Worm (Caenorhabditis elegans): Measurements from ENCODE around the gene ZK328.6.

ZK328.6 gene

ce11 chrIII:6030483-6030882, at the start of gene ZK328.6:
TSS of gene ZK328.6 (minus strand) at chrIII:6030583.
- no peak for TF ChIP-seq ceh-16 (tag; optimal IDR thresholded peaks at IDR 0.05)
- TF ChIP-seq nhr-12 (tag; optimal IDR thresholded peaks at IDR 0.05) = no peak
- no peak for TF ChIP-seq sma-9 (GFP tag; optimal IDR thresholded peaks at IDR 0.05)
- TF ChIP-seq sma-9 (tag; optimal IDR thresholded peaks at IDR 0.05) = no peak
- no peak for TF ChIP-seq unc-39 (tag; optimal IDR thresholded peaks at IDR 0.05)
- TF ChIP-seq peb-1 (tag; optimal IDR thresholded peaks at IDR 0.05) = no peak
- no peak for TF ChIP-seq ZK546.5 (tag; optimal IDR thresholded peaks at IDR 0.05)
- TF ChIP-seq lin-13 (GFP tag; optimal IDR thresholded peaks at IDR 0.05) = no peak
- no peak for TF ChIP-seq mab-5 (tag; optimal IDR thresholded peaks at IDR 0.05)
- no peak for TF ChIP-seq lin-11 (tag; optimal IDR thresholded peaks at IDR 0.05)

ce11 chrIII:6078917-6079316, 48.5 kb upstream of the ZK328.6 start:
- TF ChIP-seq nhr-129 (tag; optimal IDR thresholded peaks at IDR 0.05) (peak; percentile 15), C34F6.9 (tag; optimal IDR thresholded peaks at IDR 0.05) (peak; percentile 30), nhr-6 (tag; optimal IDR thresholded peaks at IDR 0.05) (no peak)

DNA sequence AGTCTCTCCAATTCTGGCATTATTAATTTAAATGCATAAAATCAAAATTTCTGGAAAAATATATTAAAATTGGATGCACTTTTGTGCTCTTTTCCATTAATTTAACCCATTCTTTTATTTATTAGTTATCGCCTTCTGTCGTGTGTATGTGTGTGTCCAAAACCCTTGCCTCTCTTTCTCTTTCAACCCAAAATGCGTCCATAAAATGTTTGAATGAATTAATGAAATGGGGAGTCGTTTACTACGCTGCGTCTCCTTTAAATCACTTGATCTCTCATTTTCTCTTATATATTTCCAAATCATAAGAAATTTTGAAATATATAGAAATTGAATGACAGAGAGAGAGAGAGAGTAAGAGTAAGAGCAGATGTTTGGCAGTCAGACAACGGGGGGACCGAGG, 47.6 kb upstream of the ZK328.6 start:
- TF ChIP-seq ztf-1 (GFP tag; conservative IDR thresholded peaks at IDR 0.05) = no peak
- TF ChIP-seq unc-55 (GFP tag; optimal IDR thresholded peaks at IDR 0.05) = peak; percentile 48
- TF ChIP-seq zag-1 (tag; optimal IDR thresholded peaks at IDR 0.05) = no peak
- peak in 1 of 2 experiments; percentile 7 for TF ChIP-seq lsy-2 (tag; optimal IDR thresholded peaks at IDR 0.05)
- TF ChIP-seq C34F6.9 (tag; optimal IDR thresholded peaks at IDR 0.05) = peak; percentile 33
- no peak for TF ChIP-seq nhr-12 (tag; optimal IDR thresholded peaks at IDR 0.05)

DNA sequence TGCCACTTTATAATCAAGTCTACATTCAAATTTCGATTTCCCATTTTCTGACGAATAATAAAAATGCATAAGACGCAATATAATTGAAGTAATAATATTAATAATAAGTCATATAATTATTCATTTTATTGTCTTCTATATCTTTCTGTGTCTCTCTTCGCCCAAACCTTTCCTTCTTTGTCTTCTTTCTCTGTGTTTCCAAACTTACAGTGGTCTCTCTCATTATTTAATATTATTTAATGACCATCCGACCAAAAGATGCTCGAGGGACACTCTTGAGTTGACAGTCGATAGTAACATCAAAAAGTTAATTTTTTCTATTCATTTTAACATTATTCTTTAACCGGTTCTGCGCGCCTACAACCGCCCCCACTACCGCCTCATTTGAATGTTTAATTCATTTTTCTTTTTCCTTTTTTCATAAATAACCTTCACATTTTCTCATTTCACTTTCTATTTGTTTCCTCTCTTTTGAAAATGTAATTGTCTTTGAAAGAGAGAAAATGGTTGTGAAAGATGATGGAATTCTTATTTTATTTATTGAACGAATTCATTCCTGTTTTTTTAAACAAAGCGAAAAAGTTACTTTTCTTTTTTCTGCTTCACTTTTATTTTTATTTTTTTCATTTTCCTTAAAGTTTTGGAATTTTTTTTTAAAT, 43.4 kb upstream of the ZK328.6 start:
- TF ChIP-seq nhr-237 (tag; optimal IDR thresholded peaks at IDR 0.05) = no peak
- no peak for TF ChIP-seq nhr-6 (tag; optimal IDR thresholded peaks at IDR 0.05)
- no peak for TF ChIP-seq nhr-12 (tag; optimal IDR thresholded peaks at IDR 0.05)
- TF ChIP-seq ztf-1 (GFP tag; conservative IDR thresholded peaks at IDR 0.05) = no peak
- TF ChIP-seq ceh-82 (tag; optimal IDR thresholded peaks at IDR 0.05) = no peak
- no peak for TF ChIP-seq skn-1 (tag; optimal IDR thresholded peaks at IDR 0.05)
- TF ChIP-seq unc-55 (GFP tag; optimal IDR thresholded peaks at IDR 0.05) = no peak
- TF ChIP-seq fos-1 (tag; optimal IDR thresholded peaks at IDR 0.05) = no peak
- TF ChIP-seq F13H6.1 (tag; optimal IDR thresholded peaks at IDR 0.05) = no peak
- peak; percentile 88 for TF ChIP-seq blmp-1 (tag; optimal IDR thresholded peaks at IDR 0.05; ENCODE audit: insufficient read depth)
- TF ChIP-seq lin-39 (tag; optimal IDR thresholded peaks at IDR 0.05) = no peak
- no peak for TF ChIP-seq mbf-1 (tag; optimal IDR thresholded peaks at IDR 0.05)
- TF ChIP-seq lin-13 (GFP tag; optimal IDR thresholded peaks at IDR 0.05) = no peak
- TF ChIP-seq nhr-10 (tag; optimal IDR thresholded peaks at IDR 0.05) = no peak
- peak; percentile 55 for TF ChIP-seq nhr-25 (tag; optimal IDR thresholded peaks at IDR 0.05)
- TF ChIP-seq peb-1 (tag; optimal IDR thresholded peaks at IDR 0.05) = no peak
- no peak for TF ChIP-seq zag-1 (tag; optimal IDR thresholded peaks at IDR 0.05)

- TF ChIP-seq nhr-12 (tag; optimal IDR thresholded peaks at IDR 0.05) (no peak), ztf-11 (tag; optimal IDR thresholded peaks at IDR 0.05) (no peak), dmd-4 (tag; optimal IDR thresholded peaks at IDR 0.05) (no peak), zag-1 (tag; optimal IDR thresholded peaks at IDR 0.05) (no peak), unc-55 (GFP tag; optimal IDR thresholded peaks at IDR 0.05) (no peak)
Measured at ce11 chrIII:6072937-6073336, 42.6 kb upstream of the ZK328.6 start.

DNA sequence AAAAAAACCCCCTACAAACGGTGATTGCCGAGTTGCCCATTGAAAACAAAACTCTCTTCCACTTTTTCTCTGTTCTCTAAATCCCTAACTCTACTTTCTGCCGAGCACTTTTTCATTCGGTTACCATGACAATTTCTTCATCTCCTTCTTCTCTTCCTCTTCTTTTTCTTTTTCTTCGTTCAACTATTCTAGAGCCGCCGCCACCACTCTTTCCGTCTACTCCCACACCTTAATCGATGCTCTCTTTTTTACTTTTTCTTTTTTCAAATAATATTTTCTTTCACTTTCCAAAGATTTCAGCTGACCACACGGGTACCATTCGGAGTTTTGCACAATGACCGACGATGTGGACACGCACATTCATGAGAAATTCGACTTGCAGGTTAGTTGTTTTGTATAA, 37.2 kb upstream of the ZK328.6 start, which contains the start of gene mapk-15:
Gene mapk-15, plus strand, starts transcription at position 301 of the 400 bp plus-strand sequence.
- TF ChIP-seq lin-39 (tag; optimal IDR thresholded peaks at IDR 0.05) = no peak
- TF ChIP-seq blmp-1 (tag; optimal IDR thresholded peaks at IDR 0.05; ENCODE audit: insufficient read depth) = no peak
- no peak for TF ChIP-seq skn-1 (tag; optimal IDR thresholded peaks at IDR 0.05)
- no peak for TF ChIP-seq elt-3 (tag; optimal IDR thresholded peaks at IDR 0.05)
- no peak for TF ChIP-seq Y55F3AM.14 (GFP tag; optimal IDR thresholded peaks at IDR 0.05)
- no peak for TF ChIP-seq gmeb-1 (tag; optimal IDR thresholded peaks at IDR 0.05)
- TF ChIP-seq peb-1 (tag; optimal IDR thresholded peaks at IDR 0.05) = no peak
- no peak for TF ChIP-seq fos-1 (tag; optimal IDR thresholded peaks at IDR 0.05)
- TF ChIP-seq sem-4 (tag; optimal IDR thresholded peaks at IDR 0.05) = no peak
- no peak for TF ChIP-seq elt-1 (tag; optimal IDR thresholded peaks at IDR 0.05)
- no peak for TF ChIP-seq mab-5 (tag; optimal IDR thresholded peaks at IDR 0.05)
- TF ChIP-seq nhr-237 (tag; optimal IDR thresholded peaks at IDR 0.05) = no peak
- TF ChIP-seq mbf-1 (tag; optimal IDR thresholded peaks at IDR 0.05) = no peak

All from whole organism, L2 larva.